Worm (Caenorhabditis elegans) whole organism, L4/young adult: ENCODE measurements around the gene acp-3.
"Not testable (repeated sequence)": the region's sequence is repeated elsewhere in the genome, so short reads cannot be mapped to it uniquely, and the experiment has no call there.

ENCODE experiments used
- W03F9.2 ChIP-seq: fragments of 150-350 bp; optimal IDR thresholded peaks from 2 replicates; lab custom pipeline; 2014; ENCODE audit warnings: missing biosample characterization, missing genetic modification characterization
- dao-5 ChIP-seq: sonication (generic microtip); optimal IDR thresholded peaks from 2 replicates; lab custom pipeline; 2016; ENCODE audit warnings: missing genotype, missing genetic modification characterization, moderate library complexity, missing compliant biosample characterization
- him-1 ChIP-seq: sonication (generic microtip); optimal IDR thresholded peaks from 2 replicates; lab custom pipeline; 2016; ENCODE audit warnings: missing genotype, missing genetic modification reagents, missing genetic modification characterization, missing compliant biosample characterization

Gene acp-3

DNA sequence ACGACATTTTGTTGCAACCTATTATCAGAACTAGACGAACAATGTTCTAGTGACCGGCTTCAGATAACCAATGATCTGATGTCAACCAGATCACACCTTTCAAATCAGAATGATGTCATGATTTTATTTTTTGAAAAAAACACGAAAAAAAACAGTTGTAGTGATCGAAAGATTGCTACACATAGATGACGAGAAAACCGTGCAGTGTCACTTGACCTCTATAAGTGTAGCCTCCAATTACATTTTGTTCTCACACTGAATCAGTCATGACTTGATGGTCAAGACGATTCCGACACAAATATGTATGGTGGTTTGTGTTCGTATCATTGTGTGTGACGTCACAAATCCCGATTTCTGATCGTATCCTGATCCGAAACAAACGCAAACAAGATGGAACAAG lies 3.2 kb upstream of the acp-3 start:
- TF ChIP-seq him-1 (tag; lab: Kevin White, UChicago) = no peak
- TF ChIP-seq dao-5 (tag; lab: Kevin White, UChicago) = no peak

- TF ChIP-seq dao-5 (tag; lab: Kevin White, UChicago) (no peak), W03F9.2 (no peak), him-1 (tag; lab: Kevin White, UChicago) (no peak)
Measured at ce11 chrII:8438791-8439287, 1.9 kb upstream of the acp-3 start, which contains the start of gene lips-10. lips-10 (plus strand) TSS chrII:8439168.

- TF ChIP-seq dao-5 (tag; lab: Kevin White, UChicago) = no peak
- no peak for TF ChIP-seq W03F9.2
- TF ChIP-seq him-1 (tag; lab: Kevin White, UChicago) = no peak
Measured at ce11 chrII:8435005-8435404, 1.9 kb downstream of the acp-3 start, which contains the start of gene acp-4. acp-4 (minus strand) TSS chrII:8435105.

DNA sequence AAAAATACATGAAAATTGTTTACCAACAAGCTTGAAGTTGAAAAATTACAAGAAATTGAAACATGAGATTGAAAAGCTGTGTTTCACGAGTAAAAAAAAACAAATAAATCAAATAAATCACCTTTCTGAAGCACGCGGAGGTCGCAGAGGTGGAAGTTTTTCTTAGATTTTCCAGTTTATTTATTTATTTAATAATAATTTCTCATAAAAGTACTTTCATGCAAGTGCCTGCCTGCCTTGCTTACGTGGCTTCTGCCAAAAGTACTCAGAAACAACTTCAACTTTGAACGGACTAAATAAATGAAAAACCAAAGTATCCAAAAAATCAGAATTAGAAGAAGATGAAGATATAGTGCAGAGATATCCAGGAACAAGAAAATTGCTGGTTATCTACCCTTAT lies 5.0 kb downstream of the acp-3 start, which contains the start of gene acp-2:
acp-2 (minus strand) TSS at position 101 of the 400 bp plus-strand sequence.
- TF ChIP-seq W03F9.2 (no peak), dao-5 (tag; lab: Kevin White, UChicago) (no peak), him-1 (tag; lab: Kevin White, UChicago) (no peak)

DNA sequence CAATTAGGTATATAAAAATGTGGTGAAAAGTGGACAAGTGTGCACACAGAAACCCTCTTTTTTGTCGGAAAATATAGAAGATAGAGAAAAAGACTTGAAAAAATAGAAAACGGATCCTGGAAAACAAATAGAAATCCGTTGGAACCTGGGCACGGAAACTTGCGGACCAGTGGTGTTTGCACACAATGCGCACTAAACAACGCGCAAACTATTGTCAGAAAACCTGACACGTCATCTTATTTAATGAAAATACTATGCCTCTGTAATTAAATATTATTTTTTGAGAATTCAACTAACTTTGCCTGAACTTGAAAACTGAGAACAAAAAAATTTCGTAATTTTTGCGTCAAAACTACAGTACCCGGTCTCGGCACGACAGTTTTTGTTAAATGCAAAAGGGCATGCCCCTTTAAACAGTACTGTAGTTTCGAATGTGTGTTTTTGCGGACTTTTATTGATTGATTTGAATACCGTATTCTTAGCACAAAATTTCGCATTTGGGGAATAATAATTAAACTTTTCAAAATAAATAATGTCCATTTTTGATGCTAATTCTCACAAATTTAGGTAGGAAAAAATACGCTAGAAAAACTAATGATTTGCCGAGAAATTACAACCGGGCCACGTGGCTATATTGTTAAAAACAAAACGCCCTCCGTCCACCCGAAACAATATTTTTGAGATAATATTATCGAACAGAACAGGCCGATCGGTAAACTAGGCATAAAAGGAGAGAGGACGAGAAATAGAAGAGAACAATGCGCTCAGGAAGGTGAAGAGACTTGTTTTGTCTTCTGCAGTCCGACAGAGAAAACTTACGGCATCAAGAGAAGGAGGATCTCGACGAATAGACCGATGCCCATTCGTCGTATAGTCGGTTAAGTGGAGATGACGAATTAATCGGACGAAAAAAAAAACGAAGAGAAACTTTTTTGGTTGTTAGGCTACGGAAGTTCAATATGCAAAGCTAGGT lies 7.7 kb downstream of the acp-3 start:
- TF ChIP-seq him-1 (tag; lab: Kevin White, UChicago) (no peak), dao-5 (tag; lab: Kevin White, UChicago) (no peak), W03F9.2 (peak; percentile 31)

DNA sequence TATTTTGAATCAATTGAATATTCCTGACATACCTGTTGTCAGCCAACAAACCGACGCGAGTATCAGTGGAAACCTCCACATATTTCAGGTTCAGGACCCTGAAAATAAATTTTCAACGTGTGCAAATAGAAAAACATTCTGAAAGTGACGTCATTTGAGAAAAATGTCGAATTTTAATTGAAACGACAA lies 8.3 kb downstream of the acp-3 start, which contains the start of gene F14E5.2:
F14E5.2 (minus strand) TSS at position 101 of the 189 bp plus-strand sequence.
- TF ChIP-seq W03F9.2 = no peak
- no peak for TF ChIP-seq dao-5 (tag; lab: Kevin White, UChicago)
- no peak for TF ChIP-seq him-1 (tag; lab: Kevin White, UChicago)

- TF ChIP-seq him-1 (tag; lab: Kevin White, UChicago) (no peak), W03F9.2 (no peak), dao-5 (tag; lab: Kevin White, UChicago) (no peak)
Measured at ce11 chrII:8420775-8421388, 16.1 kb downstream of the acp-3 start.

DNA sequence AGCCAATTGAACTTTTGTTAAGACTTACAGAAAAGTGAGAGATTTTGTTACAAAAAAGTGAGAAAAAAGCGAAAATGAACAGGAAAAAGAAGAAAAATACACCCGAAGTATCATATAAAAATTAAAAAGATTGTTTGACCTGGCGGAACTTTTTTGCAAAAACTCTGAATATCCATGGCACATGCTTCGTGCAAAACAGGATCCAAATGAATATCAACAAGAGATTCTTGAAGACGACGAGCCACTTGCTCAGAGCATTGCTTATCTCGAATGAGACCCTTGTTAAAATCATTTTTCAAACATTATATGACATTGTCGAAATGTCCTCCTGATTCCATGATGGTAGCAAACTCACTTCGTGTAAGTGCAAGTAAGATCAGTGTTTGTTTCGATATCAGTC lies 17.1 kb downstream of the acp-3 start, which contains the start of gene F14E5.8:
F14E5.8 (plus strand) TSS at position 301 of the 400 bp plus-strand sequence.
- TF ChIP-seq W03F9.2; dao-5 (tag; lab: Kevin White, UChicago); him-1 (tag; lab: Kevin White, UChicago): not testable (repeated sequence)

- TF ChIP-seq him-1 (tag; lab: Kevin White, UChicago) (no peak), W03F9.2 (no peak), dao-5 (tag; lab: Kevin White, UChicago) (no peak)
Measured at ce11 chrII:8419015-8419414, 17.9 kb downstream of the acp-3 start.

- no peak for TF ChIP-seq W03F9.2
- no peak for TF ChIP-seq him-1 (tag; lab: Kevin White, UChicago)
- TF ChIP-seq dao-5 (tag; lab: Kevin White, UChicago) = no peak
Measured at ce11 chrII:8417059-8417668, 19.8 kb downstream of the acp-3 start, which contains the start of gene fdgt-2. fdgt-2 (plus strand) TSS chrII:8417618.

ce11 chrII:8415462-8416037 lies 21.4 kb downstream of the acp-3 start:
- no peak for TF ChIP-seq dao-5 (tag; lab: Kevin White, UChicago)
- no peak for TF ChIP-seq W03F9.2
- no peak for TF ChIP-seq him-1 (tag; lab: Kevin White, UChicago)

DNA sequence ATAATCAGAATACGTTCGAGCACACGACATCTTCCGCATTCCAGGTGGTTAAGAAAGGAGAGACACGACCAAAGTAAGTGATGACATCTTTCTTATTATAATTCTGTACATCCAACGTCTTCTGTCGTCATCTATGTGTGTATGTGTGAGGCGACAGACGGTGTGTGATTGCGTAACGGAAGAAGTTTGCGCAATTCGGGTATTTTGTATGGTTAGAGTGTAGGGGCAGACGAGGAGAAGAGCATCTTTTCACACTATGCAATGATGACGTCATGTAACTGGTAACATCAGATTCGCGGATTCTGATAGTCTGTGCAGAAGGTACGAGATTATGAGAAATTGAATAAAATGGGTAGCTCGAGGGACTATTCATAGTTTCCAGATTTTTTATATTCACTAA lies 21.9 kb downstream of the acp-3 start:
- TF ChIP-seq dao-5 (tag; lab: Kevin White, UChicago) (no peak), him-1 (tag; lab: Kevin White, UChicago) (no peak), W03F9.2 (no peak)

DNA sequence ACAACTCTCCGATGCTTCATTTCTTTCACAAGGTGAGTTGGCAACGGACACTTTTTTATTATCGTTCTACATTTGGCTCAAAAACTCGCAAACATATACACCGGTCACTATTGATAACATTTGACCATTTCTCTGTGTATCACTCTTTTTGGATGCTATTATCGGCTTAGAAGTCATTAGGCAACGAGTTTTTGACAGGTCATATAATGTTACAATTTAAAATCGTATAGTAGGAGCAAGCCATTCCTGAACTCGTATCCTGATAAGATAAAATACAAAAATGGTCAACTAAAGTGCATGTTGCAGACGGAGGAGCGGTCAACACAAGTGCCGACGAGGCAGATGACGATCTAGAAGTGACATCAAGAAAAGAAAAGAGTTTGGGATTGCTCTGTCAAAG lies 24.0 kb downstream of the acp-3 start:
- TF ChIP-seq dao-5 (tag; lab: Kevin White, UChicago) = no peak
- TF ChIP-seq W03F9.2 = no peak
- TF ChIP-seq him-1 (tag; lab: Kevin White, UChicago) = no peak
